Worm (Caenorhabditis elegans): Measurements from ENCODE around the gene cht-3.

- TF ChIP-seq ztf-11 (tag; optimal IDR thresholded peaks at IDR 0.05) (no peak), gmeb-1 (tag; optimal IDR thresholded peaks at IDR 0.05) (no peak), dmd-4 (tag; optimal IDR thresholded peaks at IDR 0.05) (no peak), zag-1 (tag; optimal IDR thresholded peaks at IDR 0.05) (no peak), snpc-4 (tag; optimal IDR thresholded peaks at IDR 0.05) (no peak), lin-11 (tag; optimal IDR thresholded peaks at IDR 0.05) (no peak), elt-3 (tag; optimal IDR thresholded peaks at IDR 0.05) (no peak)
These were observed 48.7 kb upstream of the cht-3 start for ce11 chrIV:6954682-6955081.
